Fruit fly (Drosophila melanogaster) whole organism, wandering third instar larva: ENCODE data around the gene IscU.

ENCODE experiments used
- GATAd ChIP-seq: sonication (Bioruptor generic); optimal IDR thresholded peaks from 2 replicates; lab custom pipeline; 2016; ENCODE audit warnings: missing biosample characterization, missing genetic modification characterization
- HLH106 ChIP-seq: fragments of 200-800 bp; optimal IDR thresholded peaks from 3 replicates; lab custom pipeline; 2019; ENCODE audit warnings: missing biosample characterization, mild to moderate bottlenecking, missing genetic modification characterization, moderate library complexity
- Jra ChIP-seq: sonication (Bioruptor generic); optimal IDR thresholded peaks from 2 replicates; lab custom pipeline; 2016; ENCODE audit warnings: missing biosample characterization, missing genetic modification characterization
- OdsH ChIP-seq: fragments of 200-800 bp; sonication (Bioruptor generic); optimal IDR thresholded peaks from 2 replicates; lab custom pipeline; 2016; ENCODE audit warnings: missing biosample characterization, mild to moderate bottlenecking, missing genetic modification characterization
- Vsx2 ChIP-seq: fragments of 200-300, 225-300 bp; sonication (Bioruptor generic); optimal IDR thresholded peaks from 2 replicates; lab custom pipeline; 2018; ENCODE audit warnings: missing biosample characterization, missing genetic modification characterization; ENCODE audit not compliant: partially characterized antibody
- dmrt93B ChIP-seq: fragments of 200-800 bp; sonication (Bioruptor generic); optimal IDR thresholded peaks from 2 replicates; lab custom pipeline; 2018; ENCODE audit warnings: missing biosample characterization, mild to moderate bottlenecking, missing genetic modification characterization
- dsf ChIP-seq: sonication (Bioruptor generic); optimal IDR thresholded peaks from 2 replicates; lab custom pipeline; 2016; ENCODE audit warnings: missing biosample characterization, missing genetic modification characterization, borderline replicate concordance
- fru ChIP-seq: fragments of 200-800 bp; sonication (Bioruptor generic); optimal IDR thresholded peaks from 3 replicates; lab custom pipeline; 2016; ENCODE audit warnings: missing biosample characterization, mild to moderate bottlenecking, missing genetic modification characterization
- psq ChIP-seq: fragments of 200-800 bp; sonication (Bioruptor generic); optimal IDR thresholded peaks from 3 replicates; lab custom pipeline; 2017; ENCODE audit warnings: missing biosample characterization, mild to moderate bottlenecking, missing genetic modification characterization, moderate library complexity
- usp ChIP-seq: fragments of >200 bp; optimal IDR thresholded peaks from 2 replicates; lab custom pipeline; 2017; ENCODE audit warnings: missing biosample characterization, missing genetic modification characterization

DNA sequence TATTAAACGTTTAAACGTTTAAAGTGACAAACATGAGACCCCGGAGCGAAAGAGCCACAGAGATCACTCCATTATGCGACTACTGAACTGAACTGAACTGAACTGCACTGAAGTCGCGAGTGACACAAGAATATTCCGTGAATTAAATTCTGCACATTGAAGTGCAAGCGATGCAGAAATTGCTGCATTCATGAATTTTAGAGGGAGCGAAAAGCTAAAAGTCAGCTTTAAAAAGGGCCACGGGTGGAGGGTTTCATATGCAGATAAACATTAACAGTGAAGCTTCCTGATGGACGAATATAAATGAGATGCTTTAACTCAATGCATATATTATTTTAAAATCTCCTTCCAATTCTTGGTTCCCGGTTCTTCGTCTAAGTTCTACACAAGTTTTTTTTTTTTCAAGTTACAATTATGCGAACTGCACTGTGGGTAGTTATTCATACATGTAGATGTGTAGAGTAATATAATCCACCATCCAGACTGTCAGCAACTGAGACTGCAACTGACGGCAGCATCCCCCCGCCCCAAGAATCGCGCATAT lies 23.2 kb upstream of the IscU start:
- TF ChIP-seq HLH106 (tag; lab: Kevin White, UChicago) (no peak), OdsH (peak; percentile 44), dmrt93B (GFP tag; lab: Kevin White, UChicago) (no peak), fru (GFP tag; lab: Kevin White, UChicago) (peak; percentile 39), dsf (GFP tag; lab: Kevin White, UChicago) (no peak), usp (GFP tag; lab: Kevin White, UChicago) (no peak), GATAd (GFP tag; lab: Kevin White, UChicago) (no peak), Jra (no peak), Vsx2 (GFP tag; lab: Kevin White, UChicago) (no peak), psq (GFP tag; lab: Kevin White, UChicago) (no peak)
